Worm (Caenorhabditis elegans) whole organism, early embryonic: ENCODE results near the gene fbxc-39.

Experiments
- B0310.2 ChIP-seq: sonication (generic microtip); optimal IDR thresholded peaks from 2 replicates; lab custom pipeline; 2016; ENCODE audit warnings: mild to moderate bottlenecking, missing genetic modification characterization, missing compliant biosample characterization
- ama-1 ChIP-seq: fragments of 150-350 bp; optimal IDR thresholded peaks from 2 replicates; lab custom pipeline; 2014
- ceh-13 ChIP-seq: fragments of 200-800 bp; sonication (Bioruptor generic); optimal IDR thresholded peaks from 2 replicates; lab custom pipeline; 2018; ENCODE audit warnings: mild to moderate bottlenecking, missing genetic modification characterization, missing compliant biosample characterization
- ets-7 ChIP-seq: sonication (generic microtip); optimal IDR thresholded peaks from 2 replicates; lab custom pipeline; 2016; ENCODE audit warnings: missing genotype, missing genetic modification characterization, missing compliant biosample characterization
- flt-1 ChIP-seq: fragments of 200-800 bp; sonication (Bioruptor generic); IDR thresholded peaks from 2 replicates; pipeline ENCODE4 v1.3.6; 2022; ENCODE audit warnings: missing genetic modification characterization, missing compliant biosample characterization
- pes-1 ChIP-seq: fragments of 200-800 bp; sonication (Bioruptor generic); IDR thresholded peaks from 2 replicates; pipeline ENCODE4 v1.3.6; 2022; ENCODE audit warnings: missing genetic modification reagents, missing genetic modification characterization, missing compliant biosample characterization
- scrt-1 ChIP-seq: fragments of 200-800 bp; sonication (Bioruptor generic); IDR thresholded peaks from 2 replicates; pipeline ENCODE4 v1.3.6; 2022; ENCODE audit warnings: missing genetic modification characterization, missing compliant biosample characterization
- sea-1 ChIP-seq: fragments of 200-800 bp; sonication (Bioruptor generic); conservative IDR thresholded peaks from 2 replicates; pipeline ENCODE4 v1.3.6; 2022; ENCODE audit warnings: missing genetic modification characterization, missing compliant biosample characterization
- tbx-11 ChIP-seq: fragments of 200-800 bp; sonication (Bioruptor generic); IDR thresholded peaks from 2 replicates; pipeline ENCODE4 v1.3.6; 2022; ENCODE audit warnings: missing genetic modification characterization, missing compliant biosample characterization
- tra-4 ChIP-seq: sonication (generic microtip); optimal IDR thresholded peaks from 2 replicates; lab custom pipeline; 2017; ENCODE audit warnings: missing genetic modification characterization, missing compliant biosample characterization

- TF ChIP-seq B0310.2 (tag; lab: Kevin White, UChicago) (no peak), ama-1 (lab: Kevin White, UChicago) (no peak), sea-1 (no peak), tra-4 (tag; lab: Kevin White, UChicago) (no peak), ets-7 (tag; lab: Kevin White, UChicago) (no peak), ceh-13 (no peak), flt-1 (GFP tag; lab: Robert Waterston, UW) (no peak), tbx-11 (GFP tag; lab: Robert Waterston, UW) (no peak), pes-1 (GFP tag; lab: Robert Waterston, UW) (no peak), scrt-1 (no peak)
Measured at ce11 chrII:982842-983241, 5.7 kb upstream of the fbxc-39 start, which contains the start of gene srh-274.
